Worm (Caenorhabditis elegans): ENCODE data around the gene sec-15.

The sec-15 gene

ce11 chrX:8824437-8824836 lies 11.1 kb downstream of the sec-15 start, which contains the start of gene ifd-1:
Gene ifd-1 (minus strand): TSS chrX:8824448.
- TF ChIP-seq ceh-45 (GFP tag; IDR thresholded peaks at IDR 0.05) (no peak), elt-2 (tag; optimal IDR thresholded peaks at IDR 0.05) (peak; percentile 80)

ce11 chrX:8820643-8821042 lies 14.9 kb downstream of the sec-15 start:
- no peak for TF ChIP-seq nhr-11 (tag; optimal IDR thresholded peaks at IDR 0.05)
- no peak for TF ChIP-seq sdc-2 (tag; optimal IDR thresholded peaks at IDR 0.05)
- TF ChIP-seq dmd-4 (tag; optimal IDR thresholded peaks at IDR 0.05; ENCODE audit: borderline replicate concordance): no peak
- no peak for TF ChIP-seq F13H6.1 (tag; optimal IDR thresholded peaks at IDR 0.05)
- no peak for TF ChIP-seq ceh-30 (tag; optimal IDR thresholded peaks at IDR 0.05)
- no peak for TF ChIP-seq pros-1 (tag; optimal IDR thresholded peaks at IDR 0.05)
- no peak for TF ChIP-seq hlh-8 (tag; optimal IDR thresholded peaks at IDR 0.05)
- no peak for TF ChIP-seq unc-3 (GFP tag; conservative IDR thresholded peaks at IDR 0.05)
- TF ChIP-seq unc-3 (tag; optimal IDR thresholded peaks at IDR 0.05): no peak
- no peak for TF ChIP-seq sox-4 (tag; optimal IDR thresholded peaks at IDR 0.05)
- TF ChIP-seq npax-4 (tag; optimal IDR thresholded peaks at IDR 0.05): no peak
- TF ChIP-seq ceh-2 (tag; optimal IDR thresholded peaks at IDR 0.05): no peak
- TF ChIP-seq unc-55 (GFP tag; optimal IDR thresholded peaks at IDR 0.05): no peak
- no peak for TF ChIP-seq pat-9 (tag; optimal IDR thresholded peaks at IDR 0.05)
- TF ChIP-seq pha-2 (tag; optimal IDR thresholded peaks at IDR 0.05): no peak
- TF ChIP-seq K09A11.1 (tag; optimal IDR thresholded peaks at IDR 0.05; ENCODE audit: insufficient read depth): no peak
- no peak for TF ChIP-seq mec-3 (tag; optimal IDR thresholded peaks at IDR 0.05; ENCODE audit: borderline replicate concordance)
- TF ChIP-seq pha-4 (tag; optimal IDR thresholded peaks at IDR 0.05): no peak
- TF ChIP-seq ahr-1 (tag; optimal IDR thresholded peaks at IDR 0.05): no peak
- TF ChIP-seq ceh-34 (tag; optimal IDR thresholded peaks at IDR 0.05): no peak

ce11 chrX:8819815-8820415 lies 15.6 kb downstream of the sec-15 start:
- no peak for TF ChIP-seq sdc-2 (tag; optimal IDR thresholded peaks at IDR 0.05)
- no peak for TF ChIP-seq ahr-1 (tag; optimal IDR thresholded peaks at IDR 0.05)
- no peak for TF ChIP-seq ceh-22 (tag; optimal IDR thresholded peaks at IDR 0.05)
- no peak for TF ChIP-seq F13H6.1 (tag; optimal IDR thresholded peaks at IDR 0.05)
- no peak for TF ChIP-seq unc-86 (tag; optimal IDR thresholded peaks at IDR 0.05)
- TF ChIP-seq K02D7.2 (tag; optimal IDR thresholded peaks at IDR 0.05): no peak
- no peak for TF ChIP-seq ceh-24 (tag; optimal IDR thresholded peaks at IDR 0.05)
- TF ChIP-seq madf-2 (tag; optimal IDR thresholded peaks at IDR 0.05): no peak
- no peak for TF ChIP-seq ttx-3 (tag; optimal IDR thresholded peaks at IDR 0.05)
- TF ChIP-seq mec-3 (tag; optimal IDR thresholded peaks at IDR 0.05; ENCODE audit: borderline replicate concordance): no peak
- TF ChIP-seq elt-4 (tag; optimal IDR thresholded peaks at IDR 0.05): no peak
- TF ChIP-seq pros-1 (tag; optimal IDR thresholded peaks at IDR 0.05): no peak
- TF ChIP-seq syd-9 (tag; optimal IDR thresholded peaks at IDR 0.05): no peak
- no peak for TF ChIP-seq ceh-9 (tag; optimal IDR thresholded peaks at IDR 0.05)
- TF ChIP-seq nfya-1 (tag; optimal IDR thresholded peaks at IDR 0.05): no peak

ce11 chrX:8817929-8818328 lies 17.6 kb downstream of the sec-15 start:
- TF ChIP-seq hlh-6 (tag; optimal IDR thresholded peaks at IDR 0.05): no peak
- TF ChIP-seq ceh-48 (tag; optimal IDR thresholded peaks at IDR 0.05): no peak
- TF ChIP-seq C08G9.2 (tag; optimal IDR thresholded peaks at IDR 0.05): no peak
- peak; percentile 48 for TF ChIP-seq ceh-6 (GFP tag; optimal IDR thresholded peaks at IDR 0.05)
- no peak for TF ChIP-seq unc-3 (GFP tag; conservative IDR thresholded peaks at IDR 0.05)
- TF ChIP-seq unc-3 (tag; optimal IDR thresholded peaks at IDR 0.05): no peak
- no peak for TF ChIP-seq ahr-1 (tag; optimal IDR thresholded peaks at IDR 0.05)
- no peak for TF ChIP-seq unc-42 (tag; optimal IDR thresholded peaks at IDR 0.05)
- TF ChIP-seq K02D7.2 (tag; optimal IDR thresholded peaks at IDR 0.05): no peak
- no peak for TF ChIP-seq madf-2 (tag; optimal IDR thresholded peaks at IDR 0.05)
- no peak for TF ChIP-seq pag-3 (tag; optimal IDR thresholded peaks at IDR 0.05; ENCODE audit: borderline replicate concordance)
- TF ChIP-seq ref-2 (tag; optimal IDR thresholded peaks at IDR 0.05): peak; percentile 29
- TF ChIP-seq ttx-3 (tag; optimal IDR thresholded peaks at IDR 0.05): no peak
- no peak for TF ChIP-seq rnt-1 (tag; optimal IDR thresholded peaks at IDR 0.05)
- TF ChIP-seq nhr-232 (tag; optimal IDR thresholded peaks at IDR 0.05): no peak
- no peak for TF ChIP-seq ceh-30 (tag; optimal IDR thresholded peaks at IDR 0.05)
- no peak for TF ChIP-seq mec-3 (tag; optimal IDR thresholded peaks at IDR 0.05; ENCODE audit: borderline replicate concordance)
- peak; percentile 11 for TF ChIP-seq C38D4.7 (GFP tag; optimal IDR thresholded peaks at IDR 0.05)
- TF ChIP-seq ceh-34 (tag; optimal IDR thresholded peaks at IDR 0.05): peak; percentile 27
- TF ChIP-seq pha-4 (tag; optimal IDR thresholded peaks at IDR 0.05): no peak
- TF ChIP-seq Y22D7AL.16 (tag; optimal IDR thresholded peaks at IDR 0.05): no peak
- TF ChIP-seq K09A11.1 (tag; optimal IDR thresholded peaks at IDR 0.05; ENCODE audit: insufficient read depth): no peak
- no peak for TF ChIP-seq pax-1 (tag; optimal IDR thresholded peaks at IDR 0.05)
- TF ChIP-seq eyg-1 (tag; optimal IDR thresholded peaks at IDR 0.05): no peak
- no peak for TF ChIP-seq ceh-22 (tag; optimal IDR thresholded peaks at IDR 0.05)
- TF ChIP-seq gmeb-2 (tag; optimal IDR thresholded peaks at IDR 0.05): peak; percentile 33

All from whole organism, late embryonic.